Worm (Caenorhabditis elegans): ENCODE data around the gene C32B5.13.

ce11 chrII:927331-927730 lies 34.5 kb downstream of the C32B5.13 start, which contains the start of gene R07C3.13:
- TF ChIP-seq lin-39 (tag; optimal IDR thresholded peaks at IDR 0.05) (no peak), aly-2 (tag; optimal IDR thresholded peaks at IDR 0.05) (no peak), snpc-4 (tag; optimal IDR thresholded peaks at IDR 0.05) (no peak), nhr-25 (tag; optimal IDR thresholded peaks at IDR 0.05) (no peak), lin-15B (tag; optimal IDR thresholded peaks at IDR 0.05) (no peak), ceh-82 (tag; optimal IDR thresholded peaks at IDR 0.05) (no peak), pha-4 (tag; optimal IDR thresholded peaks at IDR 0.05) (no peak), zag-1 (tag; optimal IDR thresholded peaks at IDR 0.05) (no peak), unc-62 (GFP tag; optimal IDR thresholded peaks at IDR 0.05) (no peak), fos-1 (tag; optimal IDR thresholded peaks at IDR 0.05) (no peak), nhr-23 (tag; optimal IDR thresholded peaks at IDR 0.05) (no peak), ceh-9 (tag; optimal IDR thresholded peaks at IDR 0.05) (no peak), ZK546.5 (tag; optimal IDR thresholded peaks at IDR 0.05) (no peak), ceh-28 (tag; optimal IDR thresholded peaks at IDR 0.05) (no peak)
